Fruit fly (Drosophila melanogaster): ENCODE results near the gene Hipk.

Gene Hipk

DNA sequence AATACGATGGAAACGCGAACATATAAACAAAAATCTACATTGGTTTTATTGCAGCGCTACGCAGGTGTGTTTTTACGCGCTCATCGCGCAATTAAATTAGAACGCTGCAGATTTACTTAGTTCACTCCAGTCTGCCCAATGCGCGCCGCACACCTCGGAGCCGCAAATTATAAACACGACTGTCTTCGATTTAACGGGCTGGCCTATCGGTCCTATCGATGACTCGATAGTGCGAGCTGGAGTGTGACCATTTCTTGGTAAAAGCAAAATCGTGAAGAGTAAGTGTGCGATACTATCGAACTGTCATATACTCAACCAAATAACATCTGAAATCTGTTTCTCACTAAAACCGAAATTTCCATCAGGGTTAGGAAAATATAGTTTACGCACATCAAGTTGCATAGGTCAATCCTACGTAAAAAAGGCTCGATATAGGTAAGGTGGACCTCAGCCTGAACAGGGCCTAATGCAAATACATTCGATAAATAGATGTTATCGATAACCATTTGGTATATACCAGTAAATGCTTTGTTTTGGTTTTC lies 2.4 kb upstream of the Hipk start, which contains the start of the genes klar and BORCS6 (continued):
- peak in 1 of 2 experiments; percentile 74 for TF ChIP-seq eve (GFP tag; optimal IDR thresholded peaks at IDR 0.05)
- TF ChIP-seq Bgb (GFP tag; IDR thresholded peaks at IDR 0.05; ENCODE audit: partially characterized antibody), result peak; percentile 97
- peak; percentile 35 for TF ChIP-seq Dek (tag; optimal IDR thresholded peaks at IDR 0.05)
- no peak for TF ChIP-seq bowl (GFP tag; IDR thresholded peaks at IDR 0.05)
- TF ChIP-seq Tbp (GFP tag; optimal IDR thresholded peaks at IDR 0.05), result no peak
- peak; percentile 52 for TF ChIP-seq Dad (GFP tag; optimal IDR thresholded peaks at IDR 0.05)
- peak; percentile 36 for TF ChIP-seq CG3163 (GFP tag; optimal IDR thresholded peaks at IDR 0.05)
- no peak for TF ChIP-seq crol (GFP tag; IDR thresholded peaks at IDR 0.05)
- TF ChIP-seq tin (GFP tag; optimal IDR thresholded peaks at IDR 0.05), result peak; percentile 59
- TF ChIP-seq dimm (GFP tag; IDR thresholded peaks at IDR 0.05), result no peak
- TF ChIP-seq Ptx1 (GFP tag; IDR thresholded peaks at IDR 0.05), result peak; percentile 36; the same call in 1 of the 2 replicates
- no peak for TF ChIP-seq hkb (optimal IDR thresholded peaks at IDR 0.05)
- TF ChIP-seq hkb (GFP tag; IDR thresholded peaks at IDR 0.05), result peak; percentile 60
- peak; percentile 29; the same call in 1 of the 3 replicates for TF ChIP-seq ken (GFP tag; IDR thresholded peaks at IDR 0.05)
- TF ChIP-seq ap (GFP tag; IDR thresholded peaks at IDR 0.05), result no peak; the same call in 1 of the 2 replicates
- no peak for TF ChIP-seq CG6254 (GFP tag; optimal IDR thresholded peaks at IDR 0.05)
- TF ChIP-seq seq (GFP tag; IDR thresholded peaks at IDR 0.05), result peak; percentile 51; the same call in 1 of the 2 replicates
- peak; percentile 46 for TF ChIP-seq CG9727 (GFP tag; optimal IDR thresholded peaks at IDR 0.05)
- no peak for TF ChIP-seq CG4730 (GFP tag; IDR thresholded peaks at IDR 0.05)
- no peak for TF ChIP-seq Drgx (GFP tag; IDR thresholded peaks at IDR 0.05)
- TF ChIP-seq CG1832 (GFP tag; optimal IDR thresholded peaks at IDR 0.05), result no peak
- no peak for TF ChIP-seq pan (optimal IDR thresholded peaks at IDR 0.05)
- peak in 1 of 2 experiments; percentile 34 for TF ChIP-seq pan (GFP tag; optimal IDR thresholded peaks at IDR 0.05 in 1 of 2, IDR thresholded peaks at IDR 0.05 in 1 of 2)
- peak; percentile 38 to 54 for TF ChIP-seq chif (GFP tag; optimal IDR thresholded peaks at IDR 0.05)
- TF ChIP-seq HLH54F (GFP tag; optimal IDR thresholded peaks at IDR 0.05), result peak; percentile 75
- peak; percentile 18 for TF ChIP-seq CG12236 (GFP tag; optimal IDR thresholded peaks at IDR 0.05)
- TF ChIP-seq sr (GFP tag; IDR thresholded peaks at IDR 0.05), result no peak
- TF ChIP-seq Trl (optimal IDR thresholded peaks at IDR 0.05), result peak in 1 of 2 experiments; percentile 13
- TF ChIP-seq Trl (GFP tag; optimal IDR thresholded peaks at IDR 0.05), result peak; percentile 59
- TF ChIP-seq CG10654 (GFP tag; optimal IDR thresholded peaks at IDR 0.05), result peak; percentile 53
- no peak for TF ChIP-seq ro (GFP tag; IDR thresholded peaks at IDR 0.05)
- no peak for TF ChIP-seq fd3F (GFP tag; optimal IDR thresholded peaks at IDR 0.05)
- TF ChIP-seq Fer3 (tag; optimal IDR thresholded peaks at IDR 0.05), result peak; percentile 26
- peak; percentile 60 for TF ChIP-seq CG18619 (GFP tag; optimal IDR thresholded peaks at IDR 0.05)
- peak; percentile 57 for TF ChIP-seq CG17385 (GFP tag; optimal IDR thresholded peaks at IDR 0.05)
- peak; percentile 20 for TF ChIP-seq gcm2 (GFP tag; optimal IDR thresholded peaks at IDR 0.05)
- TF ChIP-seq toy (GFP tag; IDR thresholded peaks at IDR 0.05), result no peak
- peak; percentile 98 for TF ChIP-seq CG16813 (GFP tag; IDR thresholded peaks at IDR 0.05; ENCODE audit: partially characterized antibody)
- peak; percentile 49 for TF ChIP-seq CG7987 (GFP tag; optimal IDR thresholded peaks at IDR 0.05)
- no peak for TF ChIP-seq sim (GFP tag; IDR thresholded peaks at IDR 0.05)
- TF ChIP-seq NfI (GFP tag; optimal IDR thresholded peaks at IDR 0.05), result peak; percentile 37
- TF ChIP-seq CG17328 (GFP tag; IDR thresholded peaks at IDR 0.05), result peak; percentile 11; the same call in 1 of the 2 replicates
- TF ChIP-seq mam (GFP tag; optimal IDR thresholded peaks at IDR 0.05), result peak; percentile 86
- no peak for TF ChIP-seq pros (GFP tag; optimal IDR thresholded peaks at IDR 0.05)
- peak; percentile 54 for TF ChIP-seq Side (GFP tag; optimal IDR thresholded peaks at IDR 0.05)
- peak; percentile 18; the same call in 1 of the 3 replicates for TF ChIP-seq Optix (GFP tag; IDR thresholded peaks at IDR 0.05)
- TF ChIP-seq HHEX (GFP tag; optimal IDR thresholded peaks at IDR 0.05), result peak; percentile 18
- TF ChIP-seq sisA (GFP tag; IDR thresholded peaks at IDR 0.05), result no peak
- TF ChIP-seq Ravus (GFP tag; IDR thresholded peaks at IDR 0.05), result no peak
- TF ChIP-seq CG4820 (GFP tag; optimal IDR thresholded peaks at IDR 0.05), result peak; percentile 6
- TF ChIP-seq bigmax (GFP tag; optimal IDR thresholded peaks at IDR 0.05), result no peak
- TF ChIP-seq kni (GFP tag; optimal IDR thresholded peaks at IDR 0.05), result peak; percentile 51

All from whole organism, embryonic.